Fruit fly (Drosophila melanogaster): ENCODE data around the gene CG14262.

The CG14262 gene

dm6 chr3R:27238438-27239301 lies 26.6 kb downstream of the CG14262 start, which contains the start of the genes CG31064 and PolA2 (continued):
- TF ChIP-seq grn (GFP tag; optimal IDR thresholded peaks at IDR 0.05) (no peak), CG3163 (GFP tag; optimal IDR thresholded peaks at IDR 0.05) (no peak), Blimp-1 (GFP tag; optimal IDR thresholded peaks at IDR 0.05) (no peak), Poxn (GFP tag; IDR thresholded peaks at IDR 0.05) (no peak), Dip2 (GFP tag; IDR thresholded peaks at IDR 0.05) (no peak), unpg (GFP tag; optimal IDR thresholded peaks at IDR 0.05) (no peak), CG17328 (GFP tag; IDR thresholded peaks at IDR 0.05) (no peak), exex (tag; optimal IDR thresholded peaks at IDR 0.05) (no peak), Rfx (GFP tag; IDR thresholded peaks at IDR 0.05) (peak; percentile 58), p53 (GFP tag; optimal IDR thresholded peaks at IDR 0.05) (no peak), CG7928 (GFP tag; optimal IDR thresholded peaks at IDR 0.05) (no peak), MBD-R2 (GFP tag; IDR thresholded peaks at IDR 0.05) (peak; percentile 96), bbx (GFP tag; IDR thresholded peaks at IDR 0.05; ENCODE audit: partially characterized antibody) (peak; percentile 89), CG4707 (GFP tag; optimal IDR thresholded peaks at IDR 0.05) (peak; percentile 10), fd64A (GFP tag; optimal IDR thresholded peaks at IDR 0.05) (no peak), Ssrp (tag; optimal IDR thresholded peaks at IDR 0.05) (no peak), Pdp1 (GFP tag; optimal IDR thresholded peaks at IDR 0.05) (no peak), Rx (GFP tag; IDR thresholded peaks at IDR 0.05) (no peak), Sox100B (GFP tag; optimal IDR thresholded peaks at IDR 0.05) (no peak), CG2116 (GFP tag; optimal IDR thresholded peaks at IDR 0.05) (peak; percentile 91), CG17612 (GFP tag; IDR thresholded peaks at IDR 0.05) (no peak), CG9932 (GFP tag; IDR thresholded peaks at IDR 0.05) (peak; percentile 42; the same call in 1 of the 2 replicates), al (GFP tag; IDR thresholded peaks at IDR 0.05) (no peak), Max (GFP tag; optimal IDR thresholded peaks at IDR 0.05) (no peak), Dp (GFP tag; optimal IDR thresholded peaks at IDR 0.05) (peak; percentile 89), CG11247 (GFP tag; IDR thresholded peaks at IDR 0.05) (no peak), CG1602 (GFP tag; optimal IDR thresholded peaks at IDR 0.05) (no peak), her (GFP tag; optimal IDR thresholded peaks at IDR 0.05) (no peak), CG11723 (GFP tag; optimal IDR thresholded peaks at IDR 0.05) (no peak), CG16779 (GFP tag; IDR thresholded peaks at IDR 0.05) (no peak), ham (GFP tag; IDR thresholded peaks at IDR 0.05) (no peak), lilli (GFP tag; optimal IDR thresholded peaks at IDR 0.05) (no peak), so (GFP tag; IDR thresholded peaks at IDR 0.05) (no peak), mld (GFP tag; IDR thresholded peaks at IDR 0.05; ENCODE audit: partially characterized antibody) (peak; percentile 74; the same call in 1 of the 3 replicates), D (optimal IDR thresholded peaks at IDR 0.05) (no peak), D (GFP tag; optimal IDR thresholded peaks at IDR 0.05) (no peak), H2.0 (GFP tag; IDR thresholded peaks at IDR 0.05) (no peak), gro (GFP tag; optimal IDR thresholded peaks at IDR 0.05) (no peak), CG10462 (GFP tag; optimal IDR thresholded peaks at IDR 0.05) (no peak), CG9817 (tag; optimal IDR thresholded peaks at IDR 0.05) (no peak)

dm6 chr3R:27237980-27238379 lies 27.2 kb downstream of the CG14262 start:
- TF ChIP-seq org-1 (GFP tag; optimal IDR thresholded peaks at IDR 0.05), result no peak
- TF ChIP-seq Ada2b (GFP tag; IDR thresholded peaks at IDR 0.05), result no peak
- TF ChIP-seq MBD-R2 (GFP tag; IDR thresholded peaks at IDR 0.05), result peak; percentile 52; the same call in 1 of the 2 replicates
- no peak for TF ChIP-seq Max (GFP tag; optimal IDR thresholded peaks at IDR 0.05)
- TF ChIP-seq CG2202 (tag; optimal IDR thresholded peaks at IDR 0.05), result no peak
- TF ChIP-seq CG4424 (GFP tag; optimal IDR thresholded peaks at IDR 0.05), result no peak
- TF ChIP-seq ewg (GFP tag; optimal IDR thresholded peaks at IDR 0.05), result peak; percentile 7
- no peak for TF ChIP-seq gt (GFP tag; IDR thresholded peaks at IDR 0.05)
- TF ChIP-seq gsb-n (tag; optimal IDR thresholded peaks at IDR 0.05), result no peak
- peak; percentile 96 for TF ChIP-seq onecut (GFP tag; IDR thresholded peaks at IDR 0.05)
- no peak for TF ChIP-seq CG10366 (GFP tag; IDR thresholded peaks at IDR 0.05)
- no peak for TF ChIP-seq Dad (GFP tag; optimal IDR thresholded peaks at IDR 0.05)
- peak; percentile 22; the same call in 1 of the 3 replicates for TF ChIP-seq row (GFP tag; IDR thresholded peaks at IDR 0.05)
- TF ChIP-seq CG43689 (GFP tag; IDR thresholded peaks at IDR 0.05), result no peak
- no peak for TF ChIP-seq CG2889 (GFP tag; IDR thresholded peaks at IDR 0.05)
